Worm (Caenorhabditis elegans): ENCODE results near the gene dod-3.

The dod-3 gene

ce11 chrV:2728236-2728635 lies 2.7 kb downstream of the dod-3 start, which contains the start of gene str-33:
Gene str-33, plus strand, starts transcription at chrV:2728536.
- TF ChIP-seq nhr-28 (tag; optimal IDR thresholded peaks at IDR 0.05) (no peak), nhr-76 (tag; optimal IDR thresholded peaks at IDR 0.05) (no peak), nhr-77 (tag; optimal IDR thresholded peaks at IDR 0.05) (no peak), daf-12 (tag; optimal IDR thresholded peaks at IDR 0.05) (no peak), egl-27 (tag; optimal IDR thresholded peaks at IDR 0.05) (no peak)

- no peak for TF ChIP-seq hmg-11 (tag; optimal IDR thresholded peaks at IDR 0.05)
- TF ChIP-seq ceh-9 (tag; optimal IDR thresholded peaks at IDR 0.05) = no peak
- no peak for TF ChIP-seq zag-1 (tag; optimal IDR thresholded peaks at IDR 0.05)
- TF ChIP-seq lin-15B (tag; optimal IDR thresholded peaks at IDR 0.05) = no peak
- no peak for TF ChIP-seq mdl-1 (tag; optimal IDR thresholded peaks at IDR 0.05)
- TF ChIP-seq nhr-237 (tag; optimal IDR thresholded peaks at IDR 0.05) = no peak
- TF ChIP-seq nhr-25 (tag; optimal IDR thresholded peaks at IDR 0.05) = no peak
- no peak for TF ChIP-seq nhr-76 (tag; optimal IDR thresholded peaks at IDR 0.05)
- TF ChIP-seq ceh-28 (tag; optimal IDR thresholded peaks at IDR 0.05) = no peak
- TF ChIP-seq lin-39 (tag; optimal IDR thresholded peaks at IDR 0.05) = no peak
- no peak for TF ChIP-seq snpc-4 (tag; optimal IDR thresholded peaks at IDR 0.05)
Measured at ce11 chrV:2727101-2727500, 3.8 kb downstream of the dod-3 start, which contains the start of gene str-13. Gene str-13, minus strand, starts transcription at chrV:2727201.

ce11 chrV:2725225-2725624 lies 5.7 kb downstream of the dod-3 start, which contains the start of gene srg-59:
Gene srg-59, minus strand, starts transcription at chrV:2725325.
- TF ChIP-seq ceh-16 (tag; optimal IDR thresholded peaks at IDR 0.05) = no peak
- TF ChIP-seq nhr-25 (tag; optimal IDR thresholded peaks at IDR 0.05) = no peak
- TF ChIP-seq pqm-1 (tag; optimal IDR thresholded peaks at IDR 0.05) = no peak
- no peak for TF ChIP-seq R02D3.7 (tag; optimal IDR thresholded peaks at IDR 0.05)
- TF ChIP-seq elt-2 (tag; optimal IDR thresholded peaks at IDR 0.05) = no peak
- TF ChIP-seq lin-39 (tag; optimal IDR thresholded peaks at IDR 0.05) = no peak
- TF ChIP-seq nhr-23 (tag; optimal IDR thresholded peaks at IDR 0.05) = no peak
- TF ChIP-seq nhr-237 (tag; optimal IDR thresholded peaks at IDR 0.05) = no peak
- TF ChIP-seq lsy-12 (tag; optimal IDR thresholded peaks at IDR 0.05) = no peak
- TF ChIP-seq elt-3 (tag; optimal IDR thresholded peaks at IDR 0.05) = no peak
- TF ChIP-seq fkh-10 (GFP tag; optimal IDR thresholded peaks at IDR 0.05) = no peak
- TF ChIP-seq unc-39 (tag; optimal IDR thresholded peaks at IDR 0.05) = no peak
- no peak for TF ChIP-seq ztf-4 (tag; optimal IDR thresholded peaks at IDR 0.05)
- TF ChIP-seq tbx-2 (tag; optimal IDR thresholded peaks at IDR 0.05) = no peak
- TF ChIP-seq aly-2 (tag; optimal IDR thresholded peaks at IDR 0.05) = no peak
- no peak for TF ChIP-seq nhr-43 (tag; optimal IDR thresholded peaks at IDR 0.05; ENCODE audit: poor library complexity, severe bottlenecking)
- no peak for TF ChIP-seq egl-27 (tag; optimal IDR thresholded peaks at IDR 0.05)
- TF ChIP-seq sea-2 (GFP tag; optimal IDR thresholded peaks at IDR 0.05) = no peak

DNA sequence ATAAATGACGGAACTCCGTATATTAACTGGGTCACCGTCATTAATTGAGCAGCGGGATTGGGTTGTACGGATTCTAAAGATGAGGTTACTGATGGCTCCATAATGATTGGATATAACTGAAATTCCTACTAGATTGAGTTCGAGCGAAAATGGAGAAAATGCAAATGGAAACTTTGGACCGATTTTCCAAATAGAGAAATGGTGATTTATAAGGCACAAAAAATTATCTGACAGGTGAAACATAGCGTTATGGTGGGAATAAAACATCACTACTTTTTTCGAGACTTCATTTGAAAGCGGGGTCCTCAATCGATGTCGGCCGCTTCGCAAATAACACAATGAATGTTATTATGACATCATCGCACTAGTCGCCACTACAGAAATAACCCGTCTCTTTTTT lies 8.3 kb downstream of the dod-3 start, which contains the start of gene srg-60:
TSS of gene srg-60 (minus strand) at position 101 of the 400 bp plus-strand sequence.
- TF ChIP-seq hmg-11 (tag; optimal IDR thresholded peaks at IDR 0.05) = no peak
- no peak for TF ChIP-seq nhr-23 (tag; optimal IDR thresholded peaks at IDR 0.05)
- TF ChIP-seq lin-39 (tag; optimal IDR thresholded peaks at IDR 0.05) = no peak

DNA sequence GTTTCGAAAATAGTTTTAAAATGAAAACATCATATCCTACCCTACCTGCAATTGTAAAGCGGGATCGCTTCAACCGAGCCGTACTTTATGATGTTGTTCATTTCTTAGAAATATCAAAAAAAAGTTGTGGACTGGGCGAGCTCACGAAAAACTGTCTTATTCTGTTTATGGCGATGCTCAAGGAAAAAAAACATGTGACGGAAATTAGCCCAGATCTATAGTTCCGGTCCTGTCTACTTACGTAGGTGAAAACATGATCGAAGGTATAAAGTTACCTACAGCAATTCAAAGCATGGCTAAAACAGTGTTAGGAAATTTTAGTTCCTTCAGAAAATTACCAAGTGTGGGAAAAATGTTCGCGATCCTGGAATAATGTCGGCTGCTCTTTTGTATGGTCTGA lies 10.1 kb downstream of the dod-3 start, which contains the start of gene srt-27:
TSS of gene srt-27 (minus strand) at position 101 of the 400 bp plus-strand sequence.
- TF ChIP-seq R02D3.7 (tag; optimal IDR thresholded peaks at IDR 0.05) (no peak), ztf-11 (tag; optimal IDR thresholded peaks at IDR 0.05) (no peak), ZK546.5 (tag; optimal IDR thresholded peaks at IDR 0.05) (no peak), nhr-25 (tag; optimal IDR thresholded peaks at IDR 0.05) (no peak), mml-1 (tag; optimal IDR thresholded peaks at IDR 0.05) (no peak), egl-27 (tag; optimal IDR thresholded peaks at IDR 0.05) (no peak), hmg-11 (tag; optimal IDR thresholded peaks at IDR 0.05) (no peak), lsy-12 (tag; optimal IDR thresholded peaks at IDR 0.05) (no peak), elt-3 (tag; optimal IDR thresholded peaks at IDR 0.05) (no peak), unc-39 (tag; optimal IDR thresholded peaks at IDR 0.05) (no peak), nhr-77 (tag; optimal IDR thresholded peaks at IDR 0.05) (no peak), fkh-2 (tag; optimal IDR thresholded peaks at IDR 0.05) (no peak), tbx-2 (tag; optimal IDR thresholded peaks at IDR 0.05) (no peak), nhr-237 (tag; optimal IDR thresholded peaks at IDR 0.05) (no peak)
